Worm (Caenorhabditis elegans) whole organism, late embryonic: ENCODE measurements around the gene irld-33.

ENCODE experiments used
- C08G9.2 ChIP-seq: sonication (generic microtip); optimal IDR thresholded peaks from 2 replicates; lab custom pipeline; 2016; ENCODE audit warnings: mild to moderate bottlenecking, missing genetic modification characterization, moderate library complexity, missing compliant biosample characterization
- C38D4.7 ChIP-seq: fragments of 200-800 bp; sonication (Bioruptor generic); optimal IDR thresholded peaks from 2 replicates; lab custom pipeline; 2018; ENCODE audit warnings: mild to moderate bottlenecking, missing genetic modification characterization, moderate library complexity, missing compliant biosample characterization
- mec-3 ChIP-seq: sonication (generic microtip); optimal IDR thresholded peaks from 2 replicates; lab custom pipeline; 2016; ENCODE audit warnings: borderline replicate concordance, missing genetic modification characterization, missing compliant biosample characterization
- nhr-232 ChIP-seq: sonication (generic microtip); optimal IDR thresholded peaks from 2 replicates; lab custom pipeline; 2016; ENCODE audit warnings: missing genetic modification characterization, missing compliant biosample characterization
- pha-2 ChIP-seq: sonication (generic microtip); optimal IDR thresholded peaks from 2 replicates; lab custom pipeline; 2017; ENCODE audit warnings: mild to moderate bottlenecking, missing genetic modification characterization, missing compliant biosample characterization
- tbx-2 ChIP-seq: sonication (generic microtip); optimal IDR thresholded peaks from 2 replicates; lab custom pipeline; 2016; ENCODE audit warnings: missing genetic modification characterization, missing compliant biosample characterization
- unc-55 ChIP-seq: sonication (generic microtip); optimal IDR thresholded peaks from 2 replicates; lab custom pipeline; 2017; ENCODE audit warnings: missing biosample characterization, missing genetic modification reagents, missing genetic modification characterization

Gene irld-33

ce11 chrII:1788087-1788486 is 49.2 kb downstream of the irld-33 start, which contains the start of the genes C08F1.6 and fbxb-13:
TSS of gene C08F1.6 (minus strand) at chrII:1788187.
TSS of gene fbxb-13 (plus strand) at chrII:1788277.
- TF ChIP-seq pha-2, result no peak
- TF ChIP-seq C38D4.7 (GFP tag; lab: Kevin White, UChicago), result no peak
- no peak for TF ChIP-seq unc-55 (GFP tag; lab: Kevin White, UChicago)
- no peak for TF ChIP-seq tbx-2 (tag; lab: Kevin White, UChicago)
- no peak for TF ChIP-seq C08G9.2
- no peak for TF ChIP-seq nhr-232
- TF ChIP-seq mec-3, result no peak
